Worm (Caenorhabditis elegans) whole organism, young adult: Measurements from ENCODE around the gene F31F7.2.

ENCODE experiments used
- B0019.2 ChIP-seq: fragments of 200-800 bp; sonication (Bioruptor generic); conservative IDR thresholded peaks from 2 replicates; pipeline ENCODE4 v1.3.6; 2022; ENCODE audit warnings: missing genetic modification reagents, missing genetic modification characterization, missing compliant biosample characterization
- B0035.1 ChIP-seq: sonication (generic microtip); optimal IDR thresholded peaks from 2 replicates; lab custom pipeline; 2016; ENCODE audit warnings: missing genetic modification characterization, mild to moderate bottlenecking, missing compliant biosample characterization, missing genotype, missing genetic modification reagents
- K11D2.4 ChIP-seq: fragments of 200-800 bp; sonication (Bioruptor generic); IDR thresholded peaks from 2 replicates; pipeline ENCODE4 v1.3.6; 2022; ENCODE audit warnings: missing genetic modification reagents, missing genetic modification characterization, missing compliant biosample characterization
- K12H6.12 ChIP-seq: fragments of 200-800 bp; sonication (Bioruptor generic); optimal IDR thresholded peaks from 2 replicates; lab custom pipeline; 2018; ENCODE audit warnings: mild to moderate bottlenecking, missing genetic modification characterization, missing compliant biosample characterization
- T07F8.4 ChIP-seq: sonication (generic microtip); optimal IDR thresholded peaks from 2 replicates; lab custom pipeline; 2016; ENCODE audit warnings: mild to moderate bottlenecking, missing genetic modification characterization, moderate library complexity, missing compliant biosample characterization
- Y53F4B.3 ChIP-seq: fragments of 200-800 bp; sonication (Bioruptor generic); IDR thresholded peaks from 2 replicates; pipeline ENCODE4 v1.3.6; 2022; ENCODE audit warnings: missing genetic modification reagents, missing genetic modification characterization, missing compliant biosample characterization
- Y53G8AR.9 ChIP-seq: fragments of 200-800 bp; sonication (Bioruptor generic); conservative IDR thresholded peaks from 2 replicates; pipeline ENCODE4 v1.3.6; 2022; ENCODE audit warnings: missing genetic modification reagents, missing genetic modification characterization, missing compliant biosample characterization
- Y67H2A.10 ChIP-seq: fragments of 200-800 bp; sonication (Bioruptor generic); conservative IDR thresholded peaks from 2 replicates; pipeline ENCODE4 v1.3.6; 2022; ENCODE audit warnings: missing genetic modification reagents, missing genetic modification characterization, missing compliant biosample characterization
- Y95B8A.8 ChIP-seq: fragments of 200-800 bp; sonication (Bioruptor generic); IDR thresholded peaks from 2 replicates; pipeline ENCODE4 v1.3.6; 2022; ENCODE audit warnings: missing genetic modification reagents, missing genetic modification characterization, missing compliant biosample characterization
- atf-7 ChIP-seq: sonication (generic microtip); optimal IDR thresholded peaks from 2 replicates; lab custom pipeline; 2017; ENCODE audit warnings: mild to moderate bottlenecking, missing genetic modification characterization, missing compliant biosample characterization
- attf-5 ChIP-seq: fragments of 200-800 bp; sonication (Bioruptor generic); optimal IDR thresholded peaks from 2 replicates; lab custom pipeline; 2018; ENCODE audit warnings: mild to moderate bottlenecking, missing genetic modification characterization, missing compliant biosample characterization
- attf-6 ChIP-seq: fragments of 200-800 bp; sonication (Bioruptor generic); IDR thresholded peaks from 2 replicates; pipeline ENCODE4 v1.3.6; 2022; ENCODE audit warnings: missing genetic modification reagents, missing genetic modification characterization, missing compliant biosample characterization
- cebp-1 ChIP-seq, 2 experiments: fragments of 200-800 bp in 1 of 2; sonication (Bioruptor generic) in 1 of 2; sonication (generic microtip) in 1 of 2; IDR thresholded peaks in 1 of 2; optimal IDR thresholded peaks in 1 of 2; 2 replicates each; pipeline versions ENCODE4 v1.3.6 to Lab custom; 2017 to 2022; ENCODE audit warnings: missing compliant biosample characterization in 2 of 2, missing genetic modification characterization in 2 of 2, mild to moderate bottlenecking in 1 of 2, missing genetic modification reagents in 1 of 2, moderate library complexity in 1 of 2
- ceh-100 ChIP-seq: fragments of 200-800 bp; sonication (Bioruptor generic); IDR thresholded peaks from 2 replicates; pipeline ENCODE4 v1.3.6; 2022; ENCODE audit warnings: missing genetic modification reagents, missing genetic modification characterization, missing compliant biosample characterization
- ceh-58 ChIP-seq: fragments of 200-800 bp; sonication (Bioruptor generic); IDR thresholded peaks from 2 replicates; pipeline ENCODE4 v1.3.6; 2022; ENCODE audit warnings: missing genetic modification characterization, missing compliant biosample characterization
- dox-1 ChIP-seq: fragments of 200-800 bp; sonication (Bioruptor generic); IDR thresholded peaks from 2 replicates; pipeline ENCODE4 v1.3.6; 2022; ENCODE audit warnings: missing genetic modification reagents, missing genetic modification characterization, missing compliant biosample characterization
- efl-1 ChIP-seq: fragments of 150-350 bp; optimal IDR thresholded peaks from 2 replicates; lab custom pipeline; 2014; ENCODE audit warnings: missing biosample characterization, missing genetic modification reagents, missing genetic modification characterization
- egl-44 ChIP-seq: fragments of 200-800 bp; sonication (Bioruptor generic); IDR thresholded peaks from 2 replicates; pipeline ENCODE4 v1.3.6; 2022; ENCODE audit warnings: missing genetic modification reagents, missing genetic modification characterization, missing compliant biosample characterization
- ekl-4 ChIP-seq: fragments of 200-800 bp; sonication (Bioruptor generic); IDR thresholded peaks from 2 replicates; pipeline ENCODE4 v1.3.6; 2022; ENCODE audit warnings: missing genetic modification reagents, missing genetic modification characterization, missing compliant biosample characterization
- hlh-12 ChIP-seq: sonication (generic microtip); optimal IDR thresholded peaks from 2 replicates; lab custom pipeline; 2016; ENCODE audit warnings: missing genetic modification characterization, missing compliant biosample characterization
- hlh-26 ChIP-seq: fragments of 200-800 bp; sonication (Bioruptor generic); conservative IDR thresholded peaks from 2 replicates; pipeline ENCODE4 v1.3.6; 2022; ENCODE audit warnings: missing genetic modification reagents, missing genetic modification characterization, missing compliant biosample characterization
- hmg-20 ChIP-seq: fragments of 200-800 bp; sonication (Bioruptor generic); IDR thresholded peaks from 2 replicates; pipeline ENCODE4 v1.3.6; 2022; ENCODE audit warnings: missing genetic modification reagents, missing genetic modification characterization, missing compliant biosample characterization
- let-607 ChIP-seq, 2 experiments: fragments of 200-800 bp in 1 of 2; sonication (Bioruptor generic) in 1 of 2; sonication (generic microtip) in 1 of 2; optimal IDR thresholded peaks; 2 replicates each; lab custom pipeline; 2016 to 2018; ENCODE audit warnings: mild to moderate bottlenecking in 2 of 2, missing compliant biosample characterization in 2 of 2, missing genetic modification characterization in 2 of 2, moderate library complexity in 2 of 2, missing genotype in 1 of 2
- lin-40 ChIP-seq: sonication (generic microtip); optimal IDR thresholded peaks from 2 replicates; lab custom pipeline; 2016; ENCODE audit warnings: missing genetic modification characterization, mild to moderate bottlenecking, missing compliant biosample characterization, missing genotype, missing genetic modification reagents
- lir-1 ChIP-seq: fragments of 200-800 bp; sonication (Bioruptor generic); conservative IDR thresholded peaks from 2 replicates; pipeline ENCODE4 v1.3.6; 2022; ENCODE audit warnings: missing genetic modification reagents, missing genetic modification characterization, missing compliant biosample characterization
- lsy-27 ChIP-seq: sonication (generic microtip); optimal IDR thresholded peaks from 2 replicates; lab custom pipeline; 2017; ENCODE audit warnings: missing genetic modification characterization, mild to moderate bottlenecking, missing compliant biosample characterization, antibody characterized with exemption, missing genotype, borderline replicate concordance; ENCODE audit not compliant: insufficient read depth
- madf-10 ChIP-seq: sonication (generic microtip); optimal IDR thresholded peaks from 2 replicates; lab custom pipeline; 2016; ENCODE audit warnings: mild to moderate bottlenecking, missing genetic modification characterization, missing compliant biosample characterization
- madf-6 ChIP-seq: fragments of 200-800 bp; sonication (Bioruptor generic); IDR thresholded peaks from 2 replicates; pipeline ENCODE4 v1.3.6; 2022; ENCODE audit warnings: missing genetic modification reagents, missing genetic modification characterization, missing compliant biosample characterization
- mel-28 ChIP-seq: sonication (generic microtip); optimal IDR thresholded peaks from 2 replicates; lab custom pipeline; 2016; ENCODE audit warnings: borderline replicate concordance, mild to moderate bottlenecking, missing genetic modification characterization, missing compliant biosample characterization
- mes-4 ChIP-seq: sonication (generic microtip); optimal IDR thresholded peaks from 2 replicates; lab custom pipeline; 2016; ENCODE audit warnings: missing genotype, missing genetic modification characterization, missing compliant biosample characterization
- nfya-2 ChIP-seq: fragments of 200-800 bp; sonication (Bioruptor generic); IDR thresholded peaks from 2 replicates; pipeline ENCODE4 v1.3.6; 2022; ENCODE audit warnings: missing genetic modification reagents, missing genetic modification characterization, missing compliant biosample characterization
- nfyb-1 ChIP-seq: fragments of 200-800 bp; sonication (Bioruptor generic); IDR thresholded peaks from 2 replicates; pipeline ENCODE4 v1.3.6; 2022; ENCODE audit warnings: missing genetic modification reagents, missing genetic modification characterization, missing compliant biosample characterization
- nhr-179 ChIP-seq: sonication (generic microtip); optimal IDR thresholded peaks from 2 replicates; lab custom pipeline; 2016; ENCODE audit warnings: mild to moderate bottlenecking, missing genetic modification characterization, missing compliant biosample characterization
- nhr-27 ChIP-seq: fragments of 200-800 bp; sonication (Bioruptor generic); optimal IDR thresholded peaks from 2 replicates; lab custom pipeline; 2018; ENCODE audit warnings: mild to moderate bottlenecking, missing genetic modification characterization, moderate library complexity, missing compliant biosample characterization
- pbrm-1 ChIP-seq: fragments of 200-800 bp; sonication (Bioruptor generic); IDR thresholded peaks from 2 replicates; pipeline ENCODE4 v1.3.6; 2022; ENCODE audit warnings: missing genetic modification reagents, missing genetic modification characterization, missing compliant biosample characterization
- pha-4 ChIP-seq: fragments of 150-350 bp; sonication (generic microtip); optimal IDR thresholded peaks from 2 replicates; lab custom pipeline; 2014; ENCODE audit warnings: missing biosample characterization, missing genetic modification reagents, missing genetic modification characterization
- rcor-1 ChIP-seq: fragments of 200-800 bp; sonication (Bioruptor generic); IDR thresholded peaks from 2 replicates; pipeline ENCODE4 v1.3.6; 2022; ENCODE audit warnings: missing genetic modification reagents, missing genetic modification characterization, missing compliant biosample characterization
- sdz-38 ChIP-seq: sonication (generic microtip); optimal IDR thresholded peaks from 2 replicates; lab custom pipeline; 2016; ENCODE audit warnings: missing genotype, missing genetic modification characterization, missing compliant biosample characterization
- sea-2 ChIP-seq: fragments of 200-800 bp; sonication (Bioruptor generic); IDR thresholded peaks from 2 replicates; pipeline ENCODE4 v1.3.6; 2022; ENCODE audit warnings: missing genetic modification characterization, missing compliant biosample characterization
- snpc-1.1 ChIP-seq: sonication (generic microtip); optimal IDR thresholded peaks from 2 replicates; lab custom pipeline; 2017; ENCODE audit warnings: missing genetic modification characterization, mild to moderate bottlenecking, missing compliant biosample characterization, antibody characterized with exemption, moderate library complexity, missing genotype, missing genetic modification reagents; ENCODE audit not compliant: insufficient read depth
- snpc-1.3 ChIP-seq: sonication (generic microtip); optimal IDR thresholded peaks from 2 replicates; lab custom pipeline; 2017; ENCODE audit warnings: missing genetic modification characterization, mild to moderate bottlenecking, missing compliant biosample characterization, antibody characterized with exemption, moderate library complexity, missing genotype, missing genetic modification reagents; ENCODE audit not compliant: insufficient read depth
- snpc-4 ChIP-seq, 5 experiments: fragments of 150-350 bp in 1 of 5; sonication (generic microtip) in 4 of 5; optimal IDR thresholded peaks; 2 replicates each; lab custom pipeline; 2014 to 2018; ENCODE audit warnings: missing genetic modification characterization in 5 of 5, missing biosample characterization in 3 of 5, antibody characterized with exemption in 2 of 5, mild to moderate bottlenecking in 2 of 5, missing compliant biosample characterization in 2 of 5, missing genotype in 2 of 5, moderate library complexity in 2 of 5, missing genetic modification reagents in 1 of 5
- tlf-1 ChIP-seq: fragments of 200-800 bp; sonication (Bioruptor generic); optimal IDR thresholded peaks from 2 replicates; lab custom pipeline; 2018; ENCODE audit warnings: mild to moderate bottlenecking, missing genetic modification characterization, missing compliant biosample characterization
- zfh-2 ChIP-seq: fragments of 200-800 bp; sonication (Bioruptor generic); conservative IDR thresholded peaks from 2 replicates; pipeline ENCODE4 v1.3.6; 2022; ENCODE audit warnings: missing genetic modification reagents, missing genetic modification characterization, missing compliant biosample characterization
- ztf-18 ChIP-seq: sonication (generic microtip); optimal IDR thresholded peaks from 2 replicates; lab custom pipeline; 2016; ENCODE audit warnings: missing genotype, mild to moderate bottlenecking, missing genetic modification characterization, missing compliant biosample characterization
- ztf-3 ChIP-seq: fragments of 200-800 bp; sonication (Bioruptor generic); optimal IDR thresholded peaks from 2 replicates; lab custom pipeline; 2018; ENCODE audit warnings: mild to moderate bottlenecking, missing genetic modification characterization, missing compliant biosample characterization

The F31F7.2 gene

ce11 chrV:6267237-6267812 lies 3.3 kb upstream of the F31F7.2 start, which contains the start of gene mrck-1:
Gene mrck-1, minus strand, starts transcription at chrV:6267287.
- TF ChIP-seq lin-40 (peak; percentile 95), pha-4 (tag; lab: Kevin White, UChicago) (no peak), Y67H2A.10 (no peak), hmg-20 (GFP tag; lab: Robert Waterston, UW) (peak; percentile 68; the same call in 1 of the 2 replicates), attf-5 (peak; percentile 81), lsy-27 (tag; lab: Kevin White, UChicago) (peak; percentile 6), sdz-38 (tag; lab: Kevin White, UChicago) (no peak), rcor-1 (GFP tag; lab: Robert Waterston, UW) (peak; percentile 85), K11D2.4 (GFP tag; lab: Robert Waterston, UW) (peak; percentile 87), dox-1 (GFP tag; lab: Robert Waterston, UW) (peak; percentile 94), nhr-179 (tag; lab: Kevin White, UChicago) (no peak), ceh-58 (GFP tag; lab: Robert Waterston, UW) (no peak), atf-7 (tag; lab: Kevin White, UChicago) (peak; percentile 65), ztf-3 (GFP tag; lab: Kevin White, UChicago) (no peak), nfya-2 (GFP tag; lab: Robert Waterston, UW) (no peak), mel-28 (no peak), pbrm-1 (peak; percentile 81), nfyb-1 (GFP tag; lab: Robert Waterston, UW) (peak; percentile 65), mes-4 (tag; lab: Kevin White, UChicago) (no peak), egl-44 (GFP tag; lab: Robert Waterston, UW) (peak; percentile 80), ekl-4 (peak; percentile 80), attf-6 (GFP tag; lab: Robert Waterston, UW) (no peak), let-607 (tag; optimal IDR thresholded peaks at IDR 0.05; lab: Kevin White, UChicago) (peak in 1 of 2 experiments; percentile 51), B0019.2 (GFP tag; lab: Robert Waterston, UW) (no peak), T07F8.4 (tag; lab: Kevin White, UChicago) (no peak), snpc-1.3 (tag; lab: Kevin White, UChicago) (no peak), madf-10 (tag; lab: Kevin White, UChicago) (peak; percentile 88), efl-1 (GFP tag; lab: Kevin White, UChicago) (peak; percentile 42), hlh-26 (GFP tag; lab: Robert Waterston, UW) (no peak), Y53G8AR.9 (peak; percentile 91), snpc-4 (GFP tag; optimal IDR thresholded peaks at IDR 0.05; lab: Kevin White, UChicago) (peak; percentile 72), snpc-4 (tag; optimal IDR thresholded peaks at IDR 0.05; lab: Kevin White, UChicago) (peak in 3 of 4 experiments; percentile 61 to 65 (median 64)), tlf-1 (GFP tag; lab: Kevin White, UChicago) (peak; percentile 72), madf-6 (GFP tag; lab: Robert Waterston, UW) (peak; percentile 77), ceh-100 (no peak; the same call in 1 of the 2 replicates), snpc-1.1 (tag; lab: Kevin White, UChicago) (no peak), nhr-27 (tag; lab: Kevin White, UChicago) (no peak), ztf-18 (peak; percentile 97), Y53F4B.3 (GFP tag; lab: Robert Waterston, UW) (no peak), sea-2 (GFP tag; lab: Robert Waterston, UW) (no peak), zfh-2 (GFP tag; lab: Robert Waterston, UW) (peak; percentile 94), B0035.1 (tag; lab: Kevin White, UChicago) (no peak), K12H6.12 (tag; lab: Kevin White, UChicago) (peak; percentile 87), Y95B8A.8 (GFP tag; lab: Robert Waterston, UW) (no peak), cebp-1 (GFP tag; IDR thresholded peaks at IDR 0.05; lab: Robert Waterston, UW) (peak; percentile 9; the same call in 1 of the 2 replicates), cebp-1 (tag; optimal IDR thresholded peaks at IDR 0.05; lab: Kevin White, UChicago) (peak; percentile 85), lir-1 (GFP tag; lab: Robert Waterston, UW) (peak; percentile 52), hlh-12 (tag; lab: Kevin White, UChicago) (no peak)
